Fruit fly (Drosophila melanogaster) S2 (cell line): Measurements from ENCODE around the gene Sgs8.

Source experiments
- CG8478 ChIP-seq: fragments of >200 bp; optimal IDR thresholded peaks from 2 replicates; lab custom pipeline; 2018
- CTCF ChIP-seq, 2 experiments: fragments of >200 bp; optimal IDR thresholded peaks; 2 replicates each; lab custom pipeline; 2018

dm6 chr3L:11528397-11528923 lies 19.3 kb upstream of the Sgs8 start:
- TF ChIP-seq CTCF (optimal IDR thresholded peaks at IDR 0.05; lab: Kevin White, UChicago), result no peak
- no peak for TF ChIP-seq CG8478 (lab: Kevin White, UChicago)
